Worm (Caenorhabditis elegans) whole organism, mixed stage, embryonic: ENCODE measurements around the gene C43H6.4.

ENCODE experiments used
- M03D4.4 ChIP-seq: sonication (generic microtip); optimal IDR thresholded peaks from 2 replicates; lab custom pipeline; 2017; ENCODE audit warnings: mild to moderate bottlenecking, missing genetic modification characterization, missing compliant biosample characterization
- bed-3 ChIP-seq: fragments of 200-800 bp; sonication (Bioruptor generic); optimal IDR thresholded peaks from 3 replicates; lab custom pipeline; 2018; ENCODE audit warnings: mild to moderate bottlenecking, missing genetic modification characterization, moderate library complexity, missing compliant biosample characterization
- blmp-1 ChIP-seq: fragments of 150-350 bp; optimal IDR thresholded peaks from 2 replicates; lab custom pipeline; 2014; ENCODE audit warnings: missing biosample characterization, missing genetic modification characterization
- ceh-39 ChIP-seq: fragments of 150-350 bp; optimal IDR thresholded peaks from 2 replicates; lab custom pipeline; 2014; ENCODE audit warnings: missing biosample characterization, missing genetic modification characterization
- ceh-43 ChIP-seq: fragments of 200-800 bp; sonication (Bioruptor generic); optimal IDR thresholded peaks from 2 replicates; lab custom pipeline; 2018; ENCODE audit warnings: mild to moderate bottlenecking, missing genetic modification characterization, moderate library complexity, missing compliant biosample characterization
- ceh-83 ChIP-seq: fragments of 200-800 bp; sonication (Bioruptor generic); optimal IDR thresholded peaks from 2 replicates; lab custom pipeline; 2018; ENCODE audit warnings: mild to moderate bottlenecking, missing genetic modification characterization, missing compliant biosample characterization
- ces-1 ChIP-seq: fragments of 150-350 bp; optimal IDR thresholded peaks from 2 replicates; lab custom pipeline; 2014; ENCODE audit warnings: missing biosample characterization, missing genetic modification reagents, missing genetic modification characterization
- cnd-1 ChIP-seq: fragments of 200-800 bp; sonication (Bioruptor generic); optimal IDR thresholded peaks from 2 replicates; lab custom pipeline; 2018; ENCODE audit warnings: mild to moderate bottlenecking, missing genetic modification characterization, missing compliant biosample characterization
- drap-1 ChIP-seq: fragments of 200-800 bp; sonication (Bioruptor generic); optimal IDR thresholded peaks from 3 replicates; lab custom pipeline; 2018; ENCODE audit warnings: mild to moderate bottlenecking, missing genetic modification characterization, missing compliant biosample characterization
- elt-1 ChIP-seq: sonication (generic microtip); optimal IDR thresholded peaks from 2 replicates; lab custom pipeline; 2017; ENCODE audit warnings: missing genetic modification characterization, mild to moderate bottlenecking, missing compliant biosample characterization, antibody characterized with exemption, moderate library complexity, borderline replicate concordance; ENCODE audit not compliant: insufficient read depth
- elt-3 ChIP-seq: fragments of 150-350 bp; optimal IDR thresholded peaks from 2 replicates; lab custom pipeline; 2014; ENCODE audit warnings: missing biosample characterization, missing genetic modification characterization
- flh-1 ChIP-seq: fragments of 200-800 bp; sonication (Bioruptor generic); optimal IDR thresholded peaks from 2 replicates; lab custom pipeline; 2018; ENCODE audit warnings: mild to moderate bottlenecking, missing genetic modification characterization, moderate library complexity, missing compliant biosample characterization
- ham-2 ChIP-seq: fragments of 200-800 bp; sonication (Bioruptor generic); optimal IDR thresholded peaks from 2 replicates; lab custom pipeline; 2018; ENCODE audit warnings: mild to moderate bottlenecking, missing genetic modification characterization, missing compliant biosample characterization
- hlh-1 ChIP-seq: fragments of 150-350 bp; optimal IDR thresholded peaks from 2 replicates; lab custom pipeline; 2014; ENCODE audit warnings: missing biosample characterization, missing genetic modification reagents, missing genetic modification characterization
- lin-13 ChIP-seq: fragments of 150-350 bp; optimal IDR thresholded peaks from 2 replicates; lab custom pipeline; 2014; ENCODE audit warnings: missing biosample characterization, missing genetic modification characterization
- lin-32 ChIP-seq: fragments of 200-800 bp; sonication (Bioruptor generic); optimal IDR thresholded peaks from 2 replicates; lab custom pipeline; 2018; ENCODE audit warnings: mild to moderate bottlenecking, missing genetic modification characterization, missing compliant biosample characterization
- lsy-2 ChIP-seq: fragments of 150-350 bp; optimal IDR thresholded peaks from 2 replicates; lab custom pipeline; 2014; ENCODE audit warnings: missing biosample characterization, missing genetic modification characterization
- mab-5 ChIP-seq: fragments of 150-350 bp; optimal IDR thresholded peaks from 2 replicates; lab custom pipeline; 2014; ENCODE audit warnings: missing biosample characterization, missing genetic modification characterization
- mep-1 ChIP-seq: fragments of 150-350 bp; optimal IDR thresholded peaks from 2 replicates; lab custom pipeline; 2017; ENCODE audit warnings: missing biosample characterization, missing genetic modification reagents, missing genetic modification characterization, inconsistent platforms
- mls-2 ChIP-seq: sonication (generic microtip); optimal IDR thresholded peaks from 2 replicates; lab custom pipeline; 2016; ENCODE audit warnings: mild to moderate bottlenecking, missing genetic modification characterization, moderate library complexity, missing compliant biosample characterization
- nhr-12 ChIP-seq: fragments of 150-350 bp; optimal IDR thresholded peaks from 2 replicates; lab custom pipeline; 2014; ENCODE audit warnings: missing biosample characterization, missing genetic modification characterization
- nhr-2 ChIP-seq: fragments of 150-350 bp; optimal IDR thresholded peaks from 2 replicates; lab custom pipeline; 2014; ENCODE audit warnings: missing biosample characterization, missing genetic modification characterization
- nhr-237 ChIP-seq: fragments of 150-350 bp; optimal IDR thresholded peaks from 2 replicates; lab custom pipeline; 2014; ENCODE audit warnings: missing biosample characterization, missing genetic modification characterization
- nhr-28 ChIP-seq: fragments of 150-350 bp; optimal IDR thresholded peaks from 2 replicates; lab custom pipeline; 2014; ENCODE audit warnings: missing biosample characterization, missing genetic modification characterization
- nhr-76 ChIP-seq: sonication (generic microtip); optimal IDR thresholded peaks from 2 replicates; lab custom pipeline; 2017; ENCODE audit warnings: missing biosample characterization, missing genetic modification characterization
- pha-4 ChIP-seq: fragments of 150-350 bp; optimal IDR thresholded peaks from 2 replicates; lab custom pipeline; 2018; ENCODE audit warnings: missing biosample characterization, missing genetic modification reagents, missing genetic modification characterization
- sem-2 ChIP-seq: fragments of 200-800 bp; sonication (Bioruptor generic); optimal IDR thresholded peaks from 2 replicates; lab custom pipeline; 2018; ENCODE audit warnings: mild to moderate bottlenecking, missing genetic modification characterization, missing compliant biosample characterization
- snpc-4 ChIP-seq: fragments of 150-350 bp; optimal IDR thresholded peaks from 2 replicates; lab custom pipeline; 2014; ENCODE audit warnings: missing biosample characterization, missing genetic modification characterization
- sptf-1 ChIP-seq: sonication (generic microtip); optimal IDR thresholded peaks from 2 replicates; lab custom pipeline; 2017; ENCODE audit warnings: mild to moderate bottlenecking, missing genetic modification characterization, moderate library complexity, missing compliant biosample characterization
- tbx-8 ChIP-seq: fragments of 200-800 bp; sonication (Bioruptor generic); optimal IDR thresholded peaks from 2 replicates; lab custom pipeline; 2018; ENCODE audit warnings: mild to moderate bottlenecking, missing genetic modification characterization, moderate library complexity, missing compliant biosample characterization
- unc-120 ChIP-seq: sonication (generic microtip); optimal IDR thresholded peaks from 2 replicates; lab custom pipeline; 2017; ENCODE audit warnings: missing genetic modification characterization, missing compliant biosample characterization; ENCODE audit not compliant: poor library complexity, severe bottlenecking
- unc-39 ChIP-seq: fragments of 150-350 bp; optimal IDR thresholded peaks from 2 replicates; lab custom pipeline; 2014; ENCODE audit warnings: missing biosample characterization, missing genetic modification characterization
- unc-62 ChIP-seq: fragments of 150-350 bp; optimal IDR thresholded peaks from 2 replicates; lab custom pipeline; 2014; ENCODE audit warnings: missing biosample characterization, missing genetic modification reagents, missing genetic modification characterization
- zip-8 ChIP-seq: fragments of 150-350 bp; optimal IDR thresholded peaks from 2 replicates; lab custom pipeline; 2014; ENCODE audit warnings: missing biosample characterization, missing genetic modification characterization
- ztf-11 ChIP-seq: fragments of 150-350 bp; optimal IDR thresholded peaks from 2 replicates; lab custom pipeline; 2014; ENCODE audit warnings: missing biosample characterization, missing genetic modification characterization

Gene C43H6.4

DNA sequence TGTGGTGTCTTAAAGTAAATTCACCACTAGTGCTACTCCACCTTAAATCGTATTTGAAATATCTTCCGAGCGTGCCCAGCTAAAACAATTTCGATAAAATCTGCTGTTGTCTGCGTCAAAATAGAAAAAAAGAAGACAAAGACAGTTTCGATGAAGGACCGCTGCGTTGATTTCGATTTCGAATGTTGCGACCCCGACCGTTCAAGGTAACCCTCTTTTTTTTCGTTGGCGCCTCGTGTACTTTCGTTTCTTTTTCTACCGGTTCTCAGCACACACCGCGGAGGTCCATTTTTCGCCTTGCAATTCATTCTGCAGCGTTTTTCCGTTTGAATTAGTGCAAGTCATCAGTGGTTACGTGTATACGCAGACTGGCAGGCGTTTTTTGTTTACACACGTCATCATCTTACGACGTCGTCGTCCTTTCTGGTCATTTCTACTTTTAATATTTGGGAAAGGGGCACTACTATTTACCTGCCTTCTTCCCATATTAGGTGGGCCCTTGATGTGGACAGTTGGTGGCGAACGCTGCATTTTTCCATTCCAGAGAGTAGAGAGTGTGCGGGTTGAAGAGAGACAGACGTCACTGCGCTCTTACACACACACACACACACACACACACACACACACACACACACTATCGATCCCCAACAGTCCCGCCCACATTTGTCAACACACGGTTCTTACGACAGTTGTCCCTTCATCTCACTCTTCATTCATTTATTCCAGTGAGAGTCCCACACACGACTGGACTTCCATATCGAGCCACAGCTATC lies 35.6 kb upstream of the C43H6.4 start:
- TF ChIP-seq ceh-39 (tag; lab: Kevin White, UChicago) = peak; percentile 75
- no peak for TF ChIP-seq lin-13 (tag; lab: Kevin White, UChicago)
- no peak for TF ChIP-seq lin-32 (GFP tag; lab: Kevin White, UChicago)
- TF ChIP-seq sem-2 (GFP tag; lab: Kevin White, UChicago) = peak; percentile 10
- no peak for TF ChIP-seq hlh-1 (tag; lab: Kevin White, UChicago)
- TF ChIP-seq elt-3 (tag; lab: Kevin White, UChicago) = no peak
- no peak for TF ChIP-seq nhr-237 (tag; lab: Kevin White, UChicago)
- no peak for TF ChIP-seq zip-8 (tag; lab: Kevin White, UChicago)
- no peak for TF ChIP-seq bed-3 (GFP tag; lab: Kevin White, UChicago)
- TF ChIP-seq nhr-28 = no peak
- peak; percentile 56 for TF ChIP-seq ztf-11 (tag; lab: Kevin White, UChicago)
- peak; percentile 18 for TF ChIP-seq ham-2 (GFP tag; lab: Kevin White, UChicago)
- TF ChIP-seq nhr-12 (tag; lab: Kevin White, UChicago) = no peak
- no peak for TF ChIP-seq ceh-83 (GFP tag; lab: Kevin White, UChicago)
- TF ChIP-seq mls-2 = peak; percentile 51
- peak; percentile 27 for TF ChIP-seq nhr-2 (tag; lab: Kevin White, UChicago)
- no peak for TF ChIP-seq snpc-4
- TF ChIP-seq tbx-8 (GFP tag; lab: Kevin White, UChicago) = no peak
- peak; percentile 70 for TF ChIP-seq cnd-1
- no peak for TF ChIP-seq nhr-76 (tag; lab: Kevin White, UChicago)
- peak; percentile 16 for TF ChIP-seq sptf-1
- no peak for TF ChIP-seq unc-62 (GFP tag; lab: Kevin White, UChicago)
- no peak for TF ChIP-seq unc-39
- no peak for TF ChIP-seq blmp-1
- TF ChIP-seq elt-1 (tag; lab: Kevin White, UChicago) = no peak
- TF ChIP-seq ceh-43 (GFP tag; lab: Kevin White, UChicago) = no peak
- peak; percentile 49 for TF ChIP-seq drap-1 (GFP tag; lab: Kevin White, UChicago)
- no peak for TF ChIP-seq lsy-2 (tag; lab: Kevin White, UChicago)
- TF ChIP-seq M03D4.4 (tag; lab: Kevin White, UChicago) = peak; percentile 15
- peak; percentile 80 for TF ChIP-seq pha-4 (tag; lab: Kevin White, UChicago)
- no peak for TF ChIP-seq flh-1
- TF ChIP-seq ces-1 (GFP tag; lab: Kevin White, UChicago) = no peak
- TF ChIP-seq mab-5 = no peak
- TF ChIP-seq mep-1 (tag; lab: Kevin White, UChicago) = peak; percentile 54
- peak; percentile 16 for TF ChIP-seq unc-120 (tag; lab: Kevin White, UChicago)

- TF ChIP-seq lsy-2 (tag; lab: Kevin White, UChicago) = no peak
- no peak for TF ChIP-seq nhr-28
- no peak for TF ChIP-seq nhr-12 (tag; lab: Kevin White, UChicago)
- TF ChIP-seq ceh-43 (GFP tag; lab: Kevin White, UChicago) = no peak
- TF ChIP-seq mab-5 = no peak
- no peak for TF ChIP-seq lin-32 (GFP tag; lab: Kevin White, UChicago)
- TF ChIP-seq blmp-1 = no peak
- no peak for TF ChIP-seq lin-13 (tag; lab: Kevin White, UChicago)
Observed at ce11 chrX:2369073-2369472, 34.8 kb upstream of the C43H6.4 start.

ce11 chrX:2370655-2371054 lies 33.2 kb upstream of the C43H6.4 start:
- TF ChIP-seq unc-39 (no peak), flh-1 (no peak), nhr-28 (no peak), nhr-76 (tag; lab: Kevin White, UChicago) (no peak), ceh-39 (tag; lab: Kevin White, UChicago) (no peak), ces-1 (GFP tag; lab: Kevin White, UChicago) (no peak), bed-3 (GFP tag; lab: Kevin White, UChicago) (no peak), elt-3 (tag; lab: Kevin White, UChicago) (no peak), lsy-2 (tag; lab: Kevin White, UChicago) (no peak), nhr-2 (tag; lab: Kevin White, UChicago) (no peak), hlh-1 (tag; lab: Kevin White, UChicago) (no peak), nhr-237 (tag; lab: Kevin White, UChicago) (no peak), drap-1 (GFP tag; lab: Kevin White, UChicago) (no peak)
